Worm (Caenorhabditis elegans): ENCODE results near the gene F41B4.3.

DNA sequence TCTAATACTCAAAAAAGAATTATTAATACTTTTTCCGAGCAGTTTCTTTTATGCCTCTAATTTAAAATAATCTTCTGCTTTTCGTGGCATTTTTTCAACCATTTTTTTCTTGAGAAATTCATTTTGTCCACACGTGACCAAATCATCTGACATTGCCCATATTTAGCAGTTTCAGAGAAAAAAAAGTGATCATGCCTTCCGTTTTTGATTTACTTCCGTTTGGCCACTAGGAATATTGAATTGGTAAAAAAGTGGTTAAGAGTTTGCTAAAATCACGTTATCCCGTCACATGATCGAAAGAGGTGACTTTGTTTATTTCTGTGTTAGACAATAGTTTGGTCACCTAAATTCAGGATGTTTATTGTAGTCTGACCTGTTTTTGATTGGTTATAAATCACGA, 31.5 kb downstream of the F41B4.3 start:
- TF ChIP-seq nhr-21 (tag; optimal IDR thresholded peaks at IDR 0.05), result no peak
- TF ChIP-seq unc-62 (GFP tag; optimal IDR thresholded peaks at IDR 0.05), result no peak
- no peak for TF ChIP-seq sma-9 (GFP tag; optimal IDR thresholded peaks at IDR 0.05)
- no peak for TF ChIP-seq sma-9 (tag; optimal IDR thresholded peaks at IDR 0.05)
